Fruit fly (Drosophila melanogaster): ENCODE results near the gene Osi23.

Osi23 gene

DNA sequence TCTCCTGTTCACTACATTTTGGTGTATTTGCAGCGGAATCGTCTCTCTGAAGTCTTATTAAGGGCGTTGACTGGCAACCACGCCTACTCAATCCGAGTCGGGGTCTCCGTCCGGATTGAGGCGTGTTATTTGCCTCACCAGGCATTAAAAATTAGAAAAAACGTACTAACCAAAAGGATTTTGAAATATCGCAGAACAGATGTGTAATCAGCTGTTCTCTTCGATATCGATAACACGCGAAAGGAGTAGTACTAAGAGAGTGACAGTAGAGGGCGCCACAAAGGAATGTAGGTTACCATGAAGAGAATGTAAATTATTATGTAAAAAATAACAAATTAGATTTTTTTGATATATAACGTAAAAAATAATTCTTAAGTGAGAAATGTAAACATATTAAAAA lies 19.9 kb downstream of the Osi23 start, which contains the start of gene CG15536 (continued):
- no peak for TF ChIP-seq Nf-YB (GFP tag; optimal IDR thresholded peaks at IDR 0.05)
- TF ChIP-seq Mes4 (GFP tag; optimal IDR thresholded peaks at IDR 0.05), result no peak
- peak; percentile 65; the same call in 3 of the 4 replicates for TF ChIP-seq Dll (GFP tag; IDR thresholded peaks at IDR 0.05; ENCODE audit: partially characterized antibody)
- TF ChIP-seq CG16815 (GFP tag; optimal IDR thresholded peaks at IDR 0.05), result no peak
- TF ChIP-seq CG12659 (GFP tag; optimal IDR thresholded peaks at IDR 0.05), result peak; percentile 20
- peak; percentile 59 for TF ChIP-seq CG16813 (GFP tag; IDR thresholded peaks at IDR 0.05; ENCODE audit: partially characterized antibody)
- TF ChIP-seq Drgx (GFP tag; IDR thresholded peaks at IDR 0.05), result no peak
- TF ChIP-seq klu (GFP tag; IDR thresholded peaks at IDR 0.05), result no peak
- TF ChIP-seq jigr1 (GFP tag; IDR thresholded peaks at IDR 0.05), result no peak
- TF ChIP-seq PHDP (tag; optimal IDR thresholded peaks at IDR 0.05), result peak; percentile 13
- TF ChIP-seq CG11247 (GFP tag; IDR thresholded peaks at IDR 0.05), result no peak
- no peak for TF ChIP-seq en (GFP tag; optimal IDR thresholded peaks at IDR 0.05)
- TF ChIP-seq CG1233 (GFP tag; optimal IDR thresholded peaks at IDR 0.05), result no peak
- no peak for TF ChIP-seq nom (GFP tag; optimal IDR thresholded peaks at IDR 0.05)
- TF ChIP-seq ham (GFP tag; IDR thresholded peaks at IDR 0.05), result no peak
- TF ChIP-seq gcm (GFP tag; optimal IDR thresholded peaks at IDR 0.05), result no peak
- TF ChIP-seq stwl (tag; optimal IDR thresholded peaks at IDR 0.05), result peak; percentile 72
- peak; percentile 93 for TF ChIP-seq MBD-R2 (GFP tag; IDR thresholded peaks at IDR 0.05)
- TF ChIP-seq Ada2b (GFP tag; IDR thresholded peaks at IDR 0.05), result no peak
- TF ChIP-seq CG1603 (tag; optimal IDR thresholded peaks at IDR 0.05), result peak; percentile 42
- no peak for TF ChIP-seq bcd (GFP tag; optimal IDR thresholded peaks at IDR 0.05)
- TF ChIP-seq CG10366 (GFP tag; IDR thresholded peaks at IDR 0.05), result no peak
- no peak for TF ChIP-seq crol (GFP tag; IDR thresholded peaks at IDR 0.05)
- peak; percentile 71 for TF ChIP-seq amos (GFP tag; IDR thresholded peaks at IDR 0.05; ENCODE audit: partially characterized antibody)
- TF ChIP-seq Blimp-1 (GFP tag; optimal IDR thresholded peaks at IDR 0.05), result no peak
- TF ChIP-seq sim (GFP tag; IDR thresholded peaks at IDR 0.05), result no peak
- TF ChIP-seq zen (tag; optimal IDR thresholded peaks at IDR 0.05), result no peak
- TF ChIP-seq HmgZ (tag; optimal IDR thresholded peaks at IDR 0.05), result peak; percentile 13
- peak; percentile 98 for TF ChIP-seq CTCF (GFP tag; optimal IDR thresholded peaks at IDR 0.05)
- TF ChIP-seq fd64A (GFP tag; optimal IDR thresholded peaks at IDR 0.05), result no peak
- peak; percentile 65; the same call in 2 of the 3 replicates for TF ChIP-seq CG6791 (GFP tag; IDR thresholded peaks at IDR 0.05; ENCODE audit: partially characterized antibody)
- peak; percentile 62 for TF ChIP-seq pzg (GFP tag; optimal IDR thresholded peaks at IDR 0.05)
- peak; percentile 36 for TF ChIP-seq MESR4 (GFP tag; optimal IDR thresholded peaks at IDR 0.05)
- TF ChIP-seq GATAe (GFP tag; conservative IDR thresholded peaks at IDR 0.05), result no peak
- TF ChIP-seq CG1529 (GFP tag; optimal IDR thresholded peaks at IDR 0.05), result no peak
- 0 out of 3 replicates have a peak, but pooled peaks have one; percentile 3 for TF ChIP-seq zfh1 (GFP tag; IDR thresholded peaks at IDR 0.05)
- no peak for TF ChIP-seq CG30020 (tag; optimal IDR thresholded peaks at IDR 0.05)
- no peak for TF ChIP-seq CG17328 (GFP tag; IDR thresholded peaks at IDR 0.05)
- TF ChIP-seq CG12219 (GFP tag; optimal IDR thresholded peaks at IDR 0.05), result no peak
- TF ChIP-seq hbn (GFP tag; IDR thresholded peaks at IDR 0.05; ENCODE audit: partially characterized antibody), result peak; percentile 36; the same call in 1 of the 2 replicates
- TF ChIP-seq twi (tag; optimal IDR thresholded peaks at IDR 0.05), result peak; percentile 34
- TF ChIP-seq Dref (GFP tag; IDR thresholded peaks at IDR 0.05), result peak; percentile 87
- TF ChIP-seq NfI (GFP tag; optimal IDR thresholded peaks at IDR 0.05), result peak; percentile 0
- peak; percentile 58 for TF ChIP-seq vnd (GFP tag; IDR thresholded peaks at IDR 0.05; ENCODE audit: partially characterized antibody)
- TF ChIP-seq sug (tag; optimal IDR thresholded peaks at IDR 0.05), result peak; percentile 17
- no peak for TF ChIP-seq Abd-B (GFP tag; optimal IDR thresholded peaks at IDR 0.05)
- TF ChIP-seq insv (GFP tag; optimal IDR thresholded peaks at IDR 0.05), result peak in 1 of 2 experiments; percentile 24
- peak; percentile 68 for TF ChIP-seq CG10267 (tag; optimal IDR thresholded peaks at IDR 0.05)
- no peak for TF ChIP-seq CG7357 (GFP tag; IDR thresholded peaks at IDR 0.05)
- no peak for TF ChIP-seq mam (GFP tag; optimal IDR thresholded peaks at IDR 0.05)
- TF ChIP-seq zfh2 (GFP tag; optimal IDR thresholded peaks at IDR 0.05), result no peak

Measured in whole organism, embryonic.